Fruit fly (Drosophila melanogaster) whole organism, wandering third instar larva: Measurements from ENCODE around the gene Tm2.

Source experiments
- Abd-B ChIP-seq: fragments of >200 bp; optimal IDR thresholded peaks from 2 replicates; lab custom pipeline; 2017; ENCODE audit warnings: missing biosample characterization, missing genetic modification characterization
- Dif ChIP-seq: fragments of 200-275, 200-300 bp; sonication (Bioruptor generic); optimal IDR thresholded peaks from 2 replicates; lab custom pipeline; 2018; ENCODE audit warnings: missing biosample characterization, missing genetic modification characterization; ENCODE audit not compliant: partially characterized antibody
- Myc ChIP-seq: fragments of >200 bp; optimal IDR thresholded peaks from 2 replicates; lab custom pipeline; 2017
- N ChIP-seq: fragments of >200 bp; optimal IDR thresholded peaks from 2 replicates; lab custom pipeline; 2018; ENCODE audit warnings: missing biosample characterization, missing external identifiers, missing genetic modification characterization
- Vsx2 ChIP-seq: fragments of 200-300, 225-300 bp; sonication (Bioruptor generic); optimal IDR thresholded peaks from 2 replicates; lab custom pipeline; 2018; ENCODE audit warnings: missing biosample characterization, missing genetic modification characterization; ENCODE audit not compliant: partially characterized antibody
- br ChIP-seq: fragments of 200-800 bp; sonication (Bioruptor generic); optimal IDR thresholded peaks from 2 replicates; lab custom pipeline; 2016; ENCODE audit warnings: missing biosample characterization, missing genetic modification characterization
- jim ChIP-seq: fragments of 175-275, 200-325 bp; sonication (Bioruptor generic); optimal IDR thresholded peaks from 2 replicates; lab custom pipeline; 2016; ENCODE audit warnings: missing biosample characterization, mild to moderate bottlenecking, missing genetic modification characterization
- usp ChIP-seq: fragments of >200 bp; optimal IDR thresholded peaks from 2 replicates; lab custom pipeline; 2017; ENCODE audit warnings: missing biosample characterization, missing genetic modification characterization
- woc ChIP-seq: sonication (Bioruptor generic); optimal IDR thresholded peaks from 2 replicates; lab custom pipeline; 2016; ENCODE audit warnings: missing biosample characterization, mild to moderate bottlenecking, missing genetic modification characterization

- no peak for TF ChIP-seq woc (GFP tag; lab: Kevin White, UChicago)
- no peak for TF ChIP-seq Dif (GFP tag; lab: Kevin White, UChicago)
- TF ChIP-seq N (GFP tag; lab: Kevin White, UChicago), result no peak
- TF ChIP-seq Myc, result no peak
- no peak for TF ChIP-seq jim
- TF ChIP-seq br (GFP tag; lab: Kevin White, UChicago), result no peak
- no peak for TF ChIP-seq Vsx2
- TF ChIP-seq Abd-B (GFP tag; lab: Kevin White, UChicago), result no peak
- TF ChIP-seq usp (GFP tag; lab: Kevin White, UChicago), result no peak
These were observed 51.5 kb downstream of the Tm2 start, which contains the start of the genes Cog2 and Trax for dm6 chr3R:15361490-15361889.
